Fruit fly (Drosophila melanogaster) S2 (cell line): ENCODE measurements around the gene CCHa1.

Experiments
- CG8478 ChIP-seq: fragments of >200 bp; optimal IDR thresholded peaks from 2 replicates; lab custom pipeline; 2018
- CTCF ChIP-seq, 2 experiments: fragments of >200 bp; optimal IDR thresholded peaks; 2 replicates each; lab custom pipeline; 2018

- TF ChIP-seq CTCF (optimal IDR thresholded peaks at IDR 0.05; lab: Kevin White, UChicago) = no peak
- no peak for TF ChIP-seq CG8478 (lab: Kevin White, UChicago)
These were observed 12.5 kb upstream of the CCHa1 start, which contains the start of gene Or88a for dm6 chr3R:14109145-14109544.
